Fruit fly (Drosophila melanogaster): ENCODE data around the gene nst.

Gene nst

DNA sequence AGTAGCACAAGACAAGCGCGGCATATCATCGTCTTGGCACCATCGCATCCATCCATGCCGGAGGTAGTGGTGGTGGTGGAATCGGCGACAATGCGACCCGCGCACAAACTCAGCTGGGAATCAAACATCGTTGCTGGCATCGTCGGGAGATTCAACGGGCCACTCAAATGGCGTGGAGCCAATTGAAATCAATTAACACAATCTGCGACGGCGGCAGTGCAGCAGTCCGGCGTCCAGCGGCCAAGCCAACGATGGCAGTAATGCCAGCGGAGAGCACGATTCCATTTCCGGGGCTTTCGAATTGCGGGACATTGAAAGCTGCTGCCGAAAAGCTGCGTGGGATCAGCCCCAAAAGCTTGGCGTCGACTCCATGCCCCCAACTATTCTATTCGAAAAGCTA, 22.4 kb downstream of the nst start, which contains the start of gene CG10654:
Gene CG10654, minus strand, starts transcription at position 270 of the 400 bp plus-strand sequence.
- TF ChIP-seq CG12768 (GFP tag; optimal IDR thresholded peaks at IDR 0.05): peak; percentile 54
- no peak for TF ChIP-seq cic (GFP tag; optimal IDR thresholded peaks at IDR 0.05)

- TF ChIP-seq Mnt (GFP tag; optimal IDR thresholded peaks at IDR 0.05) (peak; percentile 6), pad (GFP tag; optimal IDR thresholded peaks at IDR 0.05) (no peak), CG7101 (tag; optimal IDR thresholded peaks at IDR 0.05) (no peak)
Measured at dm6 chr3L:12506963-12507552, 22.9 kb downstream of the nst start.

DNA sequence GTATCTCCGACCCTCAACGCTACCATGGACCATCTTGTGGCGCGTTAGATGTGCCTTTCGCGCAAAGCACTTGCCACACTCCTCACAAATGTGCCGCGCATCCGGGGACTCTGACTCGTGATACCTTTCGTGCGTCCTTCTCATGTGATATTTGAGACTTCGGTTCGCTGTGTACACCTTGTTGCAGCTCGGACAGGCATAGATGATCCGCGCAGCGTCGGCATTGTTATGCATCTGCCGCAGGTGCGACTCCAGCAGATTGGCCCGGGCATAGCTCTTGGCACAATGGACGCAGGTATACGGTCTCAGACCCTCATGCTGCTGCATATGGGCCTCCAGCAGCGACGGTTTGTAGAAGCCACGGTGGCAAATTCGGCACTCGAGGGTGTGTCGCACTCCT, 24.0 kb downstream of the nst start:
- TF ChIP-seq tj (GFP tag; optimal IDR thresholded peaks at IDR 0.05) (no peak), cnc (optimal IDR thresholded peaks at IDR 0.05) (no peak), CG1620 (GFP tag; optimal IDR thresholded peaks at IDR 0.05) (no peak)

DNA sequence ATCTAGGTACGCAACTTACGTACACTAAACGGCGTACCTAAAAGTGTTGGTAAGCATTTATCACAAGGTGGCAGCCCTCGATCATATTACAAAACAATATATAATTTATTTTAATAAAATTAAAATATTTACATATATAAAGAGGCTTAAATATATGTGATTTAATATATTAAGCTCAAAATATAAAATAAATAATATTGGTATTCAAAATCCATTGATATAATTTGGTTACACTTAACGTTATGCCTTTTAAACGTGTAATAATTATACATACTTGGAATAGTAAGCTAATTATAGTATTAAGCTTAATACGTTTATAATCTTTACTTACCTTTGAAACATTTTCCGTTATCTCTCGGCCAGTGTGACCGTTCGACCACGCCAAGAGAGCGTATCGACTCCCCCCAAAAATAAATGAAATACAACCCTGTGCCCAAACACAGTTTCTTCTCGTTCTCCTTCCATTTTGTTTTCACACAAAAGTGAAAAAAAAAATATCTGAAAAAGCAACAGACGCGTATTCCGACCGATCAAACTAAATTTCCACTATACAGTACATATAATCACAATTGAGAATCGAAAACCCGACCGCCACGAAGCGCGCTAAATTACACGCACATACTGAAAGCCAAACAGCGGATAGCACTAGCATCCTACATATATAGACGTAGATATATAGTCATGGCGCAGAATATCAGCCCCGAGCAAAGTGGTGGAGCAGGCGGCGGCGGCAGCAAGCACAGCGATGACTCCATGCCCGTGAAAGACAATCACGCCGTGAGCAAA, 25.9 kb downstream of the nst start, which contains the start of the genes CG10646 and vih:
Gene CG10646, minus strand, starts transcription at position 30 of the 786 bp plus-strand sequence.
Gene vih, plus strand, starts transcription at position 428 of the 786 bp plus-strand sequence.
- no peak for TF ChIP-seq Clk (GFP tag; optimal IDR thresholded peaks at IDR 0.05)
- TF ChIP-seq toe (GFP tag; optimal IDR thresholded peaks at IDR 0.05): no peak
- TF ChIP-seq bab1 (GFP tag; optimal IDR thresholded peaks at IDR 0.05): peak; percentile 19
- peak; percentile 77 for TF ChIP-seq ovo (GFP tag; optimal IDR thresholded peaks at IDR 0.05)
- no peak for TF ChIP-seq kay (GFP tag; ENCODE audit: borderline replicate concordance)
- TF ChIP-seq CG14711 (tag; optimal IDR thresholded peaks at IDR 0.05): peak; percentile 74
- TF ChIP-seq pad (GFP tag; optimal IDR thresholded peaks at IDR 0.05): peak; percentile 61
- TF ChIP-seq Mnt (GFP tag; optimal IDR thresholded peaks at IDR 0.05): peak; percentile 42
- no peak for TF ChIP-seq Hr96 (GFP tag; optimal IDR thresholded peaks at IDR 0.05)
- peak; percentile 10 for TF ChIP-seq CG7045 (GFP tag; optimal IDR thresholded peaks at IDR 0.05)
- peak; percentile 29 for TF ChIP-seq CG12768 (GFP tag; optimal IDR thresholded peaks at IDR 0.05)
- TF ChIP-seq Crg-1 (GFP tag; optimal IDR thresholded peaks at IDR 0.05): peak; percentile 12
- TF ChIP-seq CG11617 (GFP tag; optimal IDR thresholded peaks at IDR 0.05): peak; percentile 58
- TF ChIP-seq cnc (optimal IDR thresholded peaks at IDR 0.05): no peak
- TF ChIP-seq CG1620 (GFP tag; optimal IDR thresholded peaks at IDR 0.05): peak; percentile 8
- peak; percentile 21 for TF ChIP-seq CG33017 (tag; optimal IDR thresholded peaks at IDR 0.05)
- peak; percentile 67 for TF ChIP-seq CG7101 (tag; optimal IDR thresholded peaks at IDR 0.05)
- no peak for TF ChIP-seq cic (GFP tag; optimal IDR thresholded peaks at IDR 0.05)
- TF ChIP-seq tj (GFP tag; optimal IDR thresholded peaks at IDR 0.05): peak; percentile 13
- TF ChIP-seq CG5204 (GFP tag; optimal IDR thresholded peaks at IDR 0.05): no peak

DNA sequence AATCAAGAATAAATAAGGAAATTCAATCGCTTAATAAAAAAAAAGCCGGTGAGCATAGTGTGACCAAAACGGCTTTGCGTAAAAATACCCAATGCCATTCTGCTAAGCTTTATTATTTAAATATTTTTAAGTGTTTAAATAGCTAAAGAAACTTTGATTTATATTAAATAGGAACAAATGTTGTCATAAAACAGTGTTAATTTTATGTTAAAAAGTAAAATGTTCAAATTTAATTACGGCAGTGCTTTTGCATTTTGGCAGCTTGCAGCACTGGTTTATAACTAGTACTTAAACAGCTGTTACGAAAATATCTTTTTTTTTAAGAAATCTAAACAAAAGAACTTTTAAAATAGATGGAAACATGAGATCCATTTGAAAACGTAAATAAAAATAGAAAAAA, 28.7 kb downstream of the nst start, which contains the start of the genes CG10638 and CG10681:
Gene CG10638, minus strand, starts transcription at position 63 of the 400 bp plus-strand sequence.
Gene CG10681, plus strand, starts transcription at position 265 of the 400 bp plus-strand sequence.
- TF ChIP-seq CG7101 (tag; optimal IDR thresholded peaks at IDR 0.05) (peak; percentile 71), pad (GFP tag; optimal IDR thresholded peaks at IDR 0.05) (peak; percentile 54), tj (GFP tag; optimal IDR thresholded peaks at IDR 0.05) (peak; percentile 9), ovo (GFP tag; optimal IDR thresholded peaks at IDR 0.05) (no peak), kay (GFP tag; ENCODE audit: borderline replicate concordance) (peak; percentile 95), Crg-1 (GFP tag; optimal IDR thresholded peaks at IDR 0.05) (peak; percentile 73), cic (GFP tag; optimal IDR thresholded peaks at IDR 0.05) (no peak), Hr96 (GFP tag; optimal IDR thresholded peaks at IDR 0.05) (no peak), CG11617 (GFP tag; optimal IDR thresholded peaks at IDR 0.05) (peak; percentile 57), CG5204 (GFP tag; optimal IDR thresholded peaks at IDR 0.05) (no peak), CG14711 (tag; optimal IDR thresholded peaks at IDR 0.05) (peak; percentile 73), CG12768 (GFP tag; optimal IDR thresholded peaks at IDR 0.05) (peak; percentile 38), CG7045 (GFP tag; optimal IDR thresholded peaks at IDR 0.05) (peak; percentile 44), Mnt (GFP tag; optimal IDR thresholded peaks at IDR 0.05) (peak; percentile 58), CG33017 (tag; optimal IDR thresholded peaks at IDR 0.05) (peak; percentile 44), bab1 (GFP tag; optimal IDR thresholded peaks at IDR 0.05) (peak; percentile 55), cnc (optimal IDR thresholded peaks at IDR 0.05) (no peak), toe (GFP tag; optimal IDR thresholded peaks at IDR 0.05) (no peak), CG1620 (GFP tag; optimal IDR thresholded peaks at IDR 0.05) (peak; percentile 66), Clk (GFP tag; optimal IDR thresholded peaks at IDR 0.05) (no peak)

- peak; percentile 25 for TF ChIP-seq kay (GFP tag; ENCODE audit: borderline replicate concordance)
- no peak for TF ChIP-seq CG12768 (GFP tag; optimal IDR thresholded peaks at IDR 0.05)
Measured at dm6 chr3L:12496428-12497344, 33.3 kb downstream of the nst start, which contains the start of gene CG10657. Gene CG10657 (minus strand): TSS chr3L:12497216.
